Worm (Caenorhabditis elegans) whole organism, L1 larva: ENCODE results near the gene R160.10.

Experiments
- ama-1 ChIP-seq: fragments of 150-350 bp; optimal IDR thresholded peaks from 2 replicates; lab custom pipeline; 2014
- mef-2 ChIP-seq: fragments of 150-350 bp; optimal IDR thresholded peaks from 2 replicates; lab custom pipeline; 2014; ENCODE audit warnings: missing biosample characterization, missing genetic modification characterization
- unc-62 ChIP-seq: fragments of 150-350 bp; optimal IDR thresholded peaks from 2 replicates; lab custom pipeline; 2014; ENCODE audit warnings: missing biosample characterization, missing genetic modification reagents, missing genetic modification characterization
- ztf-4 ChIP-seq: fragments of 150-350 bp; optimal IDR thresholded peaks from 2 replicates; lab custom pipeline; 2014; ENCODE audit warnings: missing biosample characterization, missing genetic modification characterization

ce11 chrX:4320563-4320962, 46.8 kb downstream of the R160.10 start, which contains the start of gene dop-6:
- TF ChIP-seq mef-2 (tag; lab: Kevin White, UChicago) (no peak), unc-62 (GFP tag; lab: Kevin White, UChicago) (no peak), ztf-4 (no peak), ama-1 (no peak)
